Worm (Caenorhabditis elegans) whole organism, early embryonic: Measurements from ENCODE around the gene W03H9.2.

Experiments
- ama-1 ChIP-seq: fragments of 150-350 bp; optimal IDR thresholded peaks from 2 replicates; lab custom pipeline; 2014
- flt-1 ChIP-seq: fragments of 200-800 bp; sonication (Bioruptor generic); IDR thresholded peaks from 2 replicates; pipeline ENCODE4 v1.3.6; 2022; ENCODE audit warnings: missing genetic modification characterization, missing compliant biosample characterization
- hmg-4 ChIP-seq: fragments of 200-800 bp; sonication (Bioruptor generic); optimal IDR thresholded peaks from 2 replicates; lab custom pipeline; 2018; ENCODE audit warnings: mild to moderate bottlenecking, missing genetic modification characterization, missing compliant biosample characterization

ce11 chrII:14104470-14104869 is 39.2 kb downstream of the W03H9.2 start, which contains the start of gene gur-4:
- TF ChIP-seq flt-1 (no peak), ama-1 (no peak), hmg-4 (no peak)
